Fruit fly (Drosophila melanogaster): ENCODE data around the gene Wdr37.

Wdr37 gene

dm6 chr3R:18438827-18439717 is 36.6 kb upstream of the Wdr37 start (continued):
- peak; percentile 81 for TF ChIP-seq CG10543 (GFP tag; optimal IDR thresholded peaks at IDR 0.05)
- TF ChIP-seq Oli (tag; optimal IDR thresholded peaks at IDR 0.05): peak; percentile 64
- peak; percentile 66; the same call in 1 of the 3 replicates for TF ChIP-seq so (GFP tag; IDR thresholded peaks at IDR 0.05)
- peak; percentile 55 for TF ChIP-seq CG30403 (GFP tag; optimal IDR thresholded peaks at IDR 0.05)
- TF ChIP-seq Lhr (GFP tag; optimal IDR thresholded peaks at IDR 0.05): peak; percentile 34
- TF ChIP-seq mam (GFP tag; optimal IDR thresholded peaks at IDR 0.05): peak; percentile 23
- no peak for TF ChIP-seq kay (GFP tag; optimal IDR thresholded peaks at IDR 0.05)
- peak; percentile 35 for TF ChIP-seq Bteb2 (GFP tag; optimal IDR thresholded peaks at IDR 0.05)
- TF ChIP-seq Ravus (GFP tag; IDR thresholded peaks at IDR 0.05): no peak; the same call in 1 of the 2 replicates
- peak; percentile 33 for TF ChIP-seq CG9876 (GFP tag; optimal IDR thresholded peaks at IDR 0.05)
- no peak for TF ChIP-seq CG34224 (GFP tag; IDR thresholded peaks at IDR 0.05; ENCODE audit: partially characterized antibody)
- TF ChIP-seq CG10274 (GFP tag; optimal IDR thresholded peaks at IDR 0.05): peak; percentile 12
- TF ChIP-seq CG2202 (tag; optimal IDR thresholded peaks at IDR 0.05): peak; percentile 49
- TF ChIP-seq CG13424 (tag; optimal IDR thresholded peaks at IDR 0.05): peak; percentile 44
- peak; percentile 1 for TF ChIP-seq maf-S (GFP tag; optimal IDR thresholded peaks at IDR 0.05)
- TF ChIP-seq CG8388 (GFP tag; optimal IDR thresholded peaks at IDR 0.05): no peak
- peak; percentile 34 for TF ChIP-seq CG5180 (GFP tag; optimal IDR thresholded peaks at IDR 0.05)
- TF ChIP-seq D19B (GFP tag; optimal IDR thresholded peaks at IDR 0.05): peak; percentile 69
- TF ChIP-seq Six4 (GFP tag; optimal IDR thresholded peaks at IDR 0.05): no peak
- TF ChIP-seq CG11560 (tag; IDR thresholded peaks at IDR 0.05): no peak
- TF ChIP-seq CG33557 (GFP tag; optimal IDR thresholded peaks at IDR 0.05): peak; percentile 40
- peak; percentile 59 for TF ChIP-seq CG12104 (GFP tag; optimal IDR thresholded peaks at IDR 0.05)
- no peak for TF ChIP-seq HLHmδ (GFP tag; optimal IDR thresholded peaks at IDR 0.05)
- peak; percentile 43 for TF ChIP-seq CG3838 (GFP tag; optimal IDR thresholded peaks at IDR 0.05)
- no peak for TF ChIP-seq ab (GFP tag; optimal IDR thresholded peaks at IDR 0.05)
- TF ChIP-seq tna (GFP tag; IDR thresholded peaks at IDR 0.05; ENCODE audit: partially characterized antibody): no peak
- TF ChIP-seq ERR (GFP tag; optimal IDR thresholded peaks at IDR 0.05): peak; percentile 34
- peak; percentile 41 for TF ChIP-seq ash1 (GFP tag; optimal IDR thresholded peaks at IDR 0.05)
- peak; percentile 56 for TF ChIP-seq CG11398 (GFP tag; optimal IDR thresholded peaks at IDR 0.05)
- TF ChIP-seq tll (GFP tag; optimal IDR thresholded peaks at IDR 0.05): no peak
- TF ChIP-seq CG32532 (GFP tag; IDR thresholded peaks at IDR 0.05): peak; percentile 39
- peak; percentile 91 for TF ChIP-seq sens (GFP tag)
- TF ChIP-seq CG12071 (GFP tag; optimal IDR thresholded peaks at IDR 0.05): peak; percentile 58
- TF ChIP-seq CG12219 (GFP tag; optimal IDR thresholded peaks at IDR 0.05): peak; percentile 29
- no peak for TF ChIP-seq Atf-2 (GFP tag; optimal IDR thresholded peaks at IDR 0.05)
- peak; percentile 19; the same call in 1 of the 2 replicates for TF ChIP-seq E2f2 (GFP tag; IDR thresholded peaks at IDR 0.05)
- peak; percentile 44 for TF ChIP-seq Xbp1 (GFP tag; optimal IDR thresholded peaks at IDR 0.05)
- peak; percentile 82 for TF ChIP-seq CG18599 (GFP tag; optimal IDR thresholded peaks at IDR 0.05)
- peak; percentile 80 for TF ChIP-seq row (GFP tag; IDR thresholded peaks at IDR 0.05)
- no peak for TF ChIP-seq CG17912 (GFP tag; optimal IDR thresholded peaks at IDR 0.05)
- TF ChIP-seq pita (GFP tag; optimal IDR thresholded peaks at IDR 0.05): no peak
- peak; percentile 70 for TF ChIP-seq Xrp1 (GFP tag; IDR thresholded peaks at IDR 0.05)
- TF ChIP-seq fd3F (GFP tag; optimal IDR thresholded peaks at IDR 0.05): peak; percentile 69
- peak; percentile 77 for TF ChIP-seq cwo (GFP tag; optimal IDR thresholded peaks at IDR 0.05)
- TF ChIP-seq CG13894 (tag; optimal IDR thresholded peaks at IDR 0.05): peak; percentile 31
- no peak; the same call in 1 of the 2 replicates for TF ChIP-seq vvl (GFP tag; IDR thresholded peaks at IDR 0.05)
- peak; percentile 13 for TF ChIP-seq CG4854 (GFP tag; optimal IDR thresholded peaks at IDR 0.05)
- peak; percentile 62 for TF ChIP-seq HHEX (GFP tag; optimal IDR thresholded peaks at IDR 0.05)
